Worm (Caenorhabditis elegans): ENCODE measurements around the gene acr-14.

DNA sequence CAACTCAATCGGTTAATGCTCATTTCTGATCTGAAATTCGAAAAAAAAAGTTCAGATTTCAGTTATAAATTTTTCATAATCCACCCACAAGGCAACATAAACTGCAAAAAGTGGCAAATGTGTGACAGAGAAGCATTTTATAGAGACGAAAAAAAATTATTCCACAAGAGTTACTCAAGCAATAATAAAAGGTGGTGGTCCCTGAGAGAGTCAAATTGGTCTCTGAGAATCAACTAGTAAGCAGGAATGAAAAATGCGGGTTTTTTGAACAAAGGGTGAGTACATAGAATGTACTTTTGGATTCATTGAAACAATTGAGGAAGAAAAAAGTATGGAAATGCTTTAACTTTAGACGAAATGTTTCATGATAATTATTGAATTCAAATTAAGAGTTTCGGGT, 6.6 kb downstream of the acr-14 start, which contains the start of gene T05C12.11:
- no peak for TF ChIP-seq Y5F2A.4 (GFP tag; optimal IDR thresholded peaks at IDR 0.05)
- TF ChIP-seq lin-13 (GFP tag; optimal IDR thresholded peaks at IDR 0.05), result no peak
- TF ChIP-seq snpc-4 (tag; optimal IDR thresholded peaks at IDR 0.05), result no peak
- TF ChIP-seq mep-1 (tag; optimal IDR thresholded peaks at IDR 0.05), result no peak
- TF ChIP-seq madf-5 (GFP tag; IDR thresholded peaks at IDR 0.05), result no peak
- TF ChIP-seq pqm-1 (tag; optimal IDR thresholded peaks at IDR 0.05), result no peak
- TF ChIP-seq ama-1 (optimal IDR thresholded peaks at IDR 0.05), result no peak
- TF ChIP-seq spr-3 (GFP tag; optimal IDR thresholded peaks at IDR 0.05), result no peak
- no peak for TF ChIP-seq zip-11 (GFP tag; IDR thresholded peaks at IDR 0.05)
- TF ChIP-seq R02D3.7 (tag; optimal IDR thresholded peaks at IDR 0.05), result no peak
- TF ChIP-seq unc-130 (GFP tag; optimal IDR thresholded peaks at IDR 0.05), result no peak
- TF ChIP-seq fos-1 (tag; optimal IDR thresholded peaks at IDR 0.05), result no peak

Data from whole organism, L4 larva.